Worm (Caenorhabditis elegans) whole organism, L2 larva: ENCODE data around the gene ntr-2.

Source experiments
- F13H6.1 ChIP-seq: sonication (generic microtip); optimal IDR thresholded peaks from 2 replicates; lab custom pipeline; 2016; ENCODE audit warnings: missing genetic modification characterization, missing compliant biosample characterization
- R02D3.7 ChIP-seq: fragments of 150-350 bp; optimal IDR thresholded peaks from 2 replicates; lab custom pipeline; 2014; ENCODE audit warnings: missing biosample characterization, missing genetic modification characterization
- alr-1 ChIP-seq: fragments of 150-350 bp; optimal IDR thresholded peaks from 2 replicates; lab custom pipeline; 2014; ENCODE audit warnings: missing biosample characterization, missing genetic modification characterization
- aly-2 ChIP-seq: fragments of 150-350 bp; optimal IDR thresholded peaks from 2 replicates; lab custom pipeline; 2014; ENCODE audit warnings: missing biosample characterization, missing genetic modification characterization
- crh-2 ChIP-seq: sonication (generic microtip); optimal IDR thresholded peaks from 2 replicates; lab custom pipeline; 2017; ENCODE audit warnings: missing biosample characterization, missing genetic modification characterization
- dmd-4 ChIP-seq: sonication (generic microtip); optimal IDR thresholded peaks from 2 replicates; lab custom pipeline; 2017; ENCODE audit warnings: missing biosample characterization, missing genetic modification characterization
- elt-1 ChIP-seq: fragments of 150-350 bp; optimal IDR thresholded peaks from 2 replicates; lab custom pipeline; 2014; ENCODE audit warnings: missing biosample characterization, missing genetic modification characterization
- fos-1 ChIP-seq: fragments of 150-350 bp; optimal IDR thresholded peaks from 2 replicates; lab custom pipeline; 2014; ENCODE audit warnings: missing biosample characterization, missing genetic modification characterization
- gmeb-1 ChIP-seq: fragments of 150-350 bp; optimal IDR thresholded peaks from 2 replicates; lab custom pipeline; 2014; ENCODE audit warnings: missing biosample characterization, missing genetic modification characterization
- lin-11 ChIP-seq: fragments of 150-350 bp; sonication (generic microtip); optimal IDR thresholded peaks from 2 replicates; lab custom pipeline; 2014; ENCODE audit warnings: missing biosample characterization, missing genetic modification characterization, inconsistent platforms, mixed read lengths
- lsy-2 ChIP-seq, 2 experiments: fragments of 150-350 bp in 1 of 2; sonication (generic microtip) in 1 of 2; optimal IDR thresholded peaks; 2 replicates each; lab custom pipeline; 2014 to 2017; ENCODE audit warnings: missing biosample characterization in 2 of 2, missing genetic modification characterization in 2 of 2
- nhr-10 ChIP-seq: sonication (generic microtip); optimal IDR thresholded peaks from 2 replicates; lab custom pipeline; 2017; ENCODE audit warnings: missing biosample characterization, missing genetic modification characterization
- nhr-21 ChIP-seq: fragments of 150-350 bp; optimal IDR thresholded peaks from 2 replicates; lab custom pipeline; 2014; ENCODE audit warnings: missing biosample characterization, missing genetic modification characterization
- nhr-23 ChIP-seq: fragments of 150-350 bp; optimal IDR thresholded peaks from 2 replicates; lab custom pipeline; 2014; ENCODE audit warnings: missing biosample characterization, missing genetic modification reagents, missing genetic modification characterization
- nhr-25 ChIP-seq: fragments of 150-350 bp; sonication (generic microtip); optimal IDR thresholded peaks from 3 replicates; lab custom pipeline; 2014; ENCODE audit warnings: missing biosample characterization, missing genetic modification characterization
- peb-1 ChIP-seq: fragments of 150-350 bp; optimal IDR thresholded peaks from 2 replicates; lab custom pipeline; 2014; ENCODE audit warnings: missing biosample characterization, missing genetic modification characterization
- skn-1 ChIP-seq: sonication (generic microtip); optimal IDR thresholded peaks from 2 replicates; lab custom pipeline; 2017; ENCODE audit warnings: missing biosample characterization, missing genetic modification characterization
- sma-3 ChIP-seq: sonication (generic microtip); optimal IDR thresholded peaks from 2 replicates; lab custom pipeline; 2016; ENCODE audit warnings: missing genetic modification reagents, missing genetic modification characterization, missing compliant biosample characterization
- snpc-4 ChIP-seq: fragments of 150-350 bp; optimal IDR thresholded peaks from 2 replicates; lab custom pipeline; 2014; ENCODE audit warnings: missing biosample characterization, missing genetic modification characterization
- ztf-1 ChIP-seq: fragments of 200-800 bp; sonication (Bioruptor generic); conservative IDR thresholded peaks from 2 replicates; pipeline ENCODE4 v1.3.6; 2022; ENCODE audit warnings: missing genetic modification characterization, missing compliant biosample characterization

The ntr-2 gene

DNA sequence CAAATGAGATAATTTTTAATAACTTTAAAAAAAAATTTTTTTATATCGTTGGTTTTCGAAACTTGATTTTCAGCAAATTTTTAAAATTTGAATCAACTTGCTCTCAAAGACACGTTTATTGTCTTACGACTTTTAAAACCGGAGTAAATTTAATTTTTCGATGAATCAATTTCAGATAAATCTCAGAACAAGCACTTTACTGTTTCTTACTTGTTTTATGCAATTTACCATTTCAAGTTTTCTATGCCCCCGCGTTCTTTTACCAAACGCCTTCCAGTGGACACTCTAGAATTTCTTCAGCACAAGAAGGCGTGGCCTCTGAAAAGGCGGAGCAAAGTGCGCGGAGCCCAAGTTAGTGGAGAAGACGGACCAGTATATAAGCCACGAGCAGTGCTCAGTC, 47.6 kb downstream of the ntr-2 start, which contains the start of gene flp-8:
Gene flp-8, plus strand, starts transcription at position 301 of the 400 bp plus-strand sequence.
- no peak for TF ChIP-seq elt-1 (tag; lab: Kevin White, UChicago)
- TF ChIP-seq R02D3.7 (tag; lab: Kevin White, UChicago), result no peak
- no peak for TF ChIP-seq nhr-10 (tag; lab: Kevin White, UChicago)
- no peak for TF ChIP-seq aly-2
- no peak for TF ChIP-seq peb-1
- TF ChIP-seq ztf-1 (GFP tag; lab: Robert Waterston, UW), result no peak
- TF ChIP-seq lsy-2 (tag; optimal IDR thresholded peaks at IDR 0.05; lab: Kevin White, UChicago), result no peak
- TF ChIP-seq nhr-25 (tag; lab: Kevin White, UChicago), result no peak
- no peak for TF ChIP-seq lin-11 (tag; lab: Kevin White, UChicago)
- no peak for TF ChIP-seq alr-1
- TF ChIP-seq dmd-4, result no peak
- TF ChIP-seq snpc-4 (tag; lab: Kevin White, UChicago), result no peak

- TF ChIP-seq sma-3 (no peak), fos-1 (tag; lab: Kevin White, UChicago) (no peak), skn-1 (tag; lab: Kevin White, UChicago) (no peak), R02D3.7 (tag; lab: Kevin White, UChicago) (no peak), F13H6.1 (tag; lab: Kevin White, UChicago) (no peak), nhr-21 (tag; lab: Kevin White, UChicago) (no peak), nhr-23 (tag; lab: Kevin White, UChicago) (no peak), gmeb-1 (tag; lab: Kevin White, UChicago) (no peak)
These were observed 51.1 kb downstream of the ntr-2 start for ce11 chrX:14877691-14878090.

DNA sequence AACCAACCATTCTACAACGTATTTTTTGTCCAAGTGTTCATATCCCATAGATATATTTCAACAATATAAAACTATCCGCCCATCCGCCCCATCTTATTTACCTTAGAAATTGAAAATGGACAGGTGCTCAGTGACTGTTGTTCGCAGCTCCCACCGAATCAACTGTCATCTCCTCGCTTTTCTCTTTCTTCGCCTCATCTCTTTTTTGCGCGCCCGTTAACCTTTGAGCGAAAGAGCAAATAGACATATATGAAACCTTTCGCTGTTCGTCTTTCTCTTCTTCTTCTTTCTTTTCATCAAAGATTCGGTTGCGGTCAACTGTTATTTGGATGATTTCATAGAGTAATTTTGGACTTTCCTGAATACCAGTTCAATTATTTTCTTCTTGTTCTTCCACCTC, 53.1 kb downstream of the ntr-2 start, which contains the start of gene sssh-1:
Gene sssh-1, plus strand, starts transcription at position 301 of the 400 bp plus-strand sequence.
- no peak for TF ChIP-seq crh-2
- no peak for TF ChIP-seq F13H6.1 (tag; lab: Kevin White, UChicago)
- no peak for TF ChIP-seq dmd-4
- no peak for TF ChIP-seq R02D3.7 (tag; lab: Kevin White, UChicago)
- TF ChIP-seq snpc-4 (tag; lab: Kevin White, UChicago), result no peak
